Fruit fly (Drosophila melanogaster): Measurements from ENCODE around the gene Snoo.

The Snoo gene

dm6 chr2L:7916368-7916767 is 67.6 kb downstream of the Snoo start (continued):
- TF ChIP-seq CG13775 (GFP tag; optimal IDR thresholded peaks at IDR 0.05) (peak; percentile 62), chm (GFP tag; IDR thresholded peaks at IDR 0.05) (no peak), sisA (GFP tag; IDR thresholded peaks at IDR 0.05) (peak; percentile 82), CG9609 (GFP tag; optimal IDR thresholded peaks at IDR 0.05) (peak; percentile 66), pb (GFP tag; optimal IDR thresholded peaks at IDR 0.05) (no peak), CG8924 (tag; optimal IDR thresholded peaks at IDR 0.05) (peak; percentile 63), pho (GFP tag; optimal IDR thresholded peaks at IDR 0.05) (peak; percentile 36), Dp (GFP tag; optimal IDR thresholded peaks at IDR 0.05) (no peak), CG10462 (GFP tag; optimal IDR thresholded peaks at IDR 0.05) (no peak), cad (GFP tag; optimal IDR thresholded peaks at IDR 0.05) (no peak), Drgx (GFP tag; IDR thresholded peaks at IDR 0.05) (peak; percentile 76), gsb-n (tag; optimal IDR thresholded peaks at IDR 0.05) (no peak), CG31388 (GFP tag; optimal IDR thresholded peaks at IDR 0.05) (no peak), CG12391 (tag; optimal IDR thresholded peaks at IDR 0.05) (peak; percentile 69), croc (GFP tag; conservative IDR thresholded peaks at IDR 0.05) (no peak; the same call in 2 of the 3 replicates), ash1 (GFP tag; optimal IDR thresholded peaks at IDR 0.05) (no peak), CG7786 (GFP tag; optimal IDR thresholded peaks at IDR 0.05) (peak; percentile 59), Taf1 (GFP tag; IDR thresholded peaks at IDR 0.05) (peak; percentile 47; the same call in 1 of the 2 replicates), Hand (GFP tag; optimal IDR thresholded peaks at IDR 0.05) (peak; percentile 66), CG7928 (GFP tag; optimal IDR thresholded peaks at IDR 0.05) (no peak), nmo (GFP tag; optimal IDR thresholded peaks at IDR 0.05) (peak; percentile 0), hth (optimal IDR thresholded peaks at IDR 0.05) (no peak), CG3847 (GFP tag; IDR thresholded peaks at IDR 0.05) (peak; percentile 79), C15 (GFP tag; IDR thresholded peaks at IDR 0.05) (peak; percentile 61; the same call in 1 of the 3 replicates), CG7372 (GFP tag; IDR thresholded peaks at IDR 0.05) (no peak), gfzf (GFP tag; optimal IDR thresholded peaks at IDR 0.05) (no peak), zf30C (GFP tag; optimal IDR thresholded peaks at IDR 0.05) (no peak), CG5245 (GFP tag; optimal IDR thresholded peaks at IDR 0.05) (no peak), Myb (GFP tag; optimal IDR thresholded peaks at IDR 0.05) (peak; percentile 18), stc (GFP tag; IDR thresholded peaks at IDR 0.05) (peak; percentile 64), CG14860 (GFP tag; IDR thresholded peaks at IDR 0.05; ENCODE audit: partially characterized antibody) (no peak), insv (GFP tag; optimal IDR thresholded peaks at IDR 0.05) (no peak), ranshi (GFP tag; IDR thresholded peaks at IDR 0.05) (peak; percentile 68), ato (GFP tag; IDR thresholded peaks at IDR 0.05; ENCODE audit: partially characterized antibody) (no peak), Dll (GFP tag; IDR thresholded peaks at IDR 0.05; ENCODE audit: partially characterized antibody) (no peak), knrl (GFP tag; IDR thresholded peaks at IDR 0.05; ENCODE audit: partially characterized antibody) (no peak), so (GFP tag; IDR thresholded peaks at IDR 0.05) (peak; percentile 61; the same call in 1 of the 3 replicates), grn (GFP tag; optimal IDR thresholded peaks at IDR 0.05) (no peak), Six4 (GFP tag; optimal IDR thresholded peaks at IDR 0.05) (peak; percentile 9), Dip2 (GFP tag; IDR thresholded peaks at IDR 0.05) (0 out of 2 replicates have a peak, but pooled peaks have one; percentile 6), vvl (GFP tag; IDR thresholded peaks at IDR 0.05) (peak; percentile 59), Bgb (GFP tag; IDR thresholded peaks at IDR 0.05; ENCODE audit: partially characterized antibody) (no peak), CG11504 (tag; optimal IDR thresholded peaks at IDR 0.05) (peak; percentile 72), Hey (tag; optimal IDR thresholded peaks at IDR 0.05) (no peak), Elba2 (GFP tag; optimal IDR thresholded peaks at IDR 0.05) (no peak), Dfd (GFP tag; optimal IDR thresholded peaks at IDR 0.05) (no peak), amos (GFP tag; IDR thresholded peaks at IDR 0.05; ENCODE audit: partially characterized antibody) (no peak), Fer1 (GFP tag; optimal IDR thresholded peaks at IDR 0.05) (peak; percentile 37), CG17802 (tag; optimal IDR thresholded peaks at IDR 0.05) (no peak), ftz-f1 (GFP tag; optimal IDR thresholded peaks at IDR 0.05) (no peak), Atf-2 (GFP tag; optimal IDR thresholded peaks at IDR 0.05) (peak; percentile 26), Tbp (GFP tag; optimal IDR thresholded peaks at IDR 0.05) (no peak)

All from whole organism, embryonic.